Fruit fly (Drosophila melanogaster): ENCODE measurements around the gene CG9915.

CG9915 gene

DNA sequence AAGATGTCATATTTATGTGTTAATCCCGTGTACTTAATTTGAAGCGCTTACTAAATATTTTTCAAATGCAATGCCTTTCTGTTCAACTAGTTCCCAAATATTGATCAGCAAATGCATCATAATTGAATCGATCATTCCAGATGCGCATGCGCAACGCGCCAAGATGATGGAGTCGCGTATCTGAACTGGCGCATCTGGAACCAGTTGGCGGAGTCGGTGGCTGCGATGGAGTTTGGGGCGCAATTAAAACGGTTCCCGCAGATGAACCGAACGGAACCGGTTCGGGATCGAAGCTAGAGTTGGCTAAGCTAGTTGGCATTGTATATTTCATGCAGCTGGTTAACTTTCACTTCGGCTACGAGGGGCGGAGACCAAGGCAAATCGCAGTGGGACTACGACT is 12.5 kb upstream of the CG9915 start, which contains the start of gene CalpC (continued):
- TF ChIP-seq Max (GFP tag; optimal IDR thresholded peaks at IDR 0.05) (no peak), Dbx (GFP tag; IDR thresholded peaks at IDR 0.05) (no peak), aop (GFP tag; IDR thresholded peaks at IDR 0.05) (no peak), crol (GFP tag; IDR thresholded peaks at IDR 0.05) (no peak), CG18011 (GFP tag; optimal IDR thresholded peaks at IDR 0.05) (no peak), Atf3 (GFP tag; optimal IDR thresholded peaks at IDR 0.05) (no peak), CG10274 (GFP tag; optimal IDR thresholded peaks at IDR 0.05) (no peak)

DNA sequence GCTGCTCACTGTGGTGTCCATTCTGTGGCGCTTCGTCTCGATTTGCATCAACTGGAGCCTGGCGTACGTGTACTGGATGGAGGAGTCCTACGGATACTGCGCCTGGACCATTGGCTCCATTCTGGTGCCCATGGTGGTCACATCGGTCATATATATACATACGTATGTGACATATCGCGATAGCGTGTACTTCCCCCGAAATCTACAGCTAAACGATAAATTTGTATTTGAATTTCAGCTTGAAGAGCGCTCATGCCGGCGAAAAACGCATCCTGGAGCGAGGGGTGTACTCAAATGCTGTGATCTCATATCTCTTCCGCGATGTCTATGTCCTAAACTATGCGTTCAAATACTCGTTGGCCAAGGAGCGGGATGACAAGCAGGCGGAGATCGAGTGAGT is 10.6 kb upstream of the CG9915 start:
- no peak for TF ChIP-seq CG3163 (GFP tag; optimal IDR thresholded peaks at IDR 0.05)
- TF ChIP-seq ewg (GFP tag; optimal IDR thresholded peaks at IDR 0.05) = no peak
- TF ChIP-seq Hr51 (GFP tag; optimal IDR thresholded peaks at IDR 0.05) = no peak
- TF ChIP-seq CG5180 (GFP tag; optimal IDR thresholded peaks at IDR 0.05) = no peak
- TF ChIP-seq Eip74EF (GFP tag; optimal IDR thresholded peaks at IDR 0.05) = no peak
- TF ChIP-seq trem (tag; optimal IDR thresholded peaks at IDR 0.05) = no peak
- TF ChIP-seq jigr1 (GFP tag; IDR thresholded peaks at IDR 0.05) = no peak
- TF ChIP-seq CG10431 (GFP tag; optimal IDR thresholded peaks at IDR 0.05) = no peak
- no peak for TF ChIP-seq CG17361 (GFP tag; IDR thresholded peaks at IDR 0.05)
- no peak for TF ChIP-seq Asciz (GFP tag; optimal IDR thresholded peaks at IDR 0.05)
- TF ChIP-seq CG6175 (GFP tag; IDR thresholded peaks at IDR 0.05) = no peak
- TF ChIP-seq Med (GFP tag) = no peak
- no peak for TF ChIP-seq Max (GFP tag; optimal IDR thresholded peaks at IDR 0.05)
- no peak for TF ChIP-seq fd3F (GFP tag; optimal IDR thresholded peaks at IDR 0.05)
- TF ChIP-seq Six4 (GFP tag; optimal IDR thresholded peaks at IDR 0.05) = no peak
- no peak for TF ChIP-seq CG7928 (GFP tag; optimal IDR thresholded peaks at IDR 0.05)
- no peak for TF ChIP-seq ttk (GFP tag; IDR thresholded peaks at IDR 0.05)

DNA sequence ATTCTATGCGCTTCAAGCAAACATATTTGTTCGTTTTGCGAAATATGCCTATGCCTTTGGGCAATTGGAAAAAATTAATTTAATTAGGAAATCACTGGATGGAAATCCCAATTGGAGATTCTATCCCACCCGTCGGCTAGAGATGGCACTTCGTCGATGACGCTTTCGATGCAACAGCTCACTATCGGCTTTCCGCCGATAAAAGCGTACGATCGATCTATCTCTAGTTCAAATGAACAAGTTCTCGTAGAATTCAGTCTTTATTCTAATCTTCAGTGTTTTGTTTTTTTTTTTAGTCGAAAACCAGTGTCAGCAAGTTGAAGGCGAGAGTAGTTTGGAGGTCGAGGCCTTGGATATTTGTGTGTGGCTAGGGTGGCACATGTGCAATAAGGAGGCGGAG is 10.1 kb upstream of the CG9915 start, which contains the start of the genes CG9917 and CG32579:
CG9917 (minus strand) TSS at position 169 of the 400 bp plus-strand sequence.
CG32579 (plus strand) TSS at position 224 of the 400 bp plus-strand sequence.
- TF ChIP-seq Fer3 (tag; optimal IDR thresholded peaks at IDR 0.05) = no peak
- no peak for TF ChIP-seq CG9797 (GFP tag; optimal IDR thresholded peaks at IDR 0.05)
- peak; percentile 81 for TF ChIP-seq hb (GFP tag; IDR thresholded peaks at IDR 0.05; ENCODE audit: partially characterized antibody)
- TF ChIP-seq sob (GFP tag; IDR thresholded peaks at IDR 0.05) = no peak
- TF ChIP-seq BtbVII (GFP tag; optimal IDR thresholded peaks at IDR 0.05) = no peak
- TF ChIP-seq CG33213 (GFP tag; optimal IDR thresholded peaks at IDR 0.05) = peak; percentile 18
- peak; percentile 80 for TF ChIP-seq CG3995 (GFP tag; optimal IDR thresholded peaks at IDR 0.05)
- no peak for TF ChIP-seq CG11247 (GFP tag; IDR thresholded peaks at IDR 0.05)
- TF ChIP-seq so (GFP tag; IDR thresholded peaks at IDR 0.05) = no peak
- peak; percentile 67 for TF ChIP-seq pzg (GFP tag; optimal IDR thresholded peaks at IDR 0.05)
- peak; percentile 13 for TF ChIP-seq Fer1 (GFP tag; optimal IDR thresholded peaks at IDR 0.05)
- no peak for TF ChIP-seq lov (optimal IDR thresholded peaks at IDR 0.05)
- no peak for TF ChIP-seq lov (GFP tag; IDR thresholded peaks at IDR 0.05)
- TF ChIP-seq gce (GFP tag; IDR thresholded peaks at IDR 0.05) = no peak
- no peak for TF ChIP-seq lbe (GFP tag; optimal IDR thresholded peaks at IDR 0.05)
- no peak for TF ChIP-seq Ssrp (tag; optimal IDR thresholded peaks at IDR 0.05)
- TF ChIP-seq Poxn (GFP tag; IDR thresholded peaks at IDR 0.05) = no peak
- no peak for TF ChIP-seq CG12219 (GFP tag; optimal IDR thresholded peaks at IDR 0.05)
- peak; percentile 100 for TF ChIP-seq CG7745 (tag; optimal IDR thresholded peaks at IDR 0.05)
- no peak for TF ChIP-seq gsb-n (tag; optimal IDR thresholded peaks at IDR 0.05)
- TF ChIP-seq Hsf (GFP tag; optimal IDR thresholded peaks at IDR 0.05) = no peak
- peak; percentile 89; the same call in 2 of the 3 replicates for TF ChIP-seq Opbp (GFP tag; IDR thresholded peaks at IDR 0.05; ENCODE audit: partially characterized antibody)
- TF ChIP-seq CG4707 (GFP tag; optimal IDR thresholded peaks at IDR 0.05) = no peak
- no peak for TF ChIP-seq dmrt11E (tag; optimal IDR thresholded peaks at IDR 0.05)
- no peak for TF ChIP-seq CG32767 (GFP tag; IDR thresholded peaks at IDR 0.05)
- no peak for TF ChIP-seq CG4424 (GFP tag; optimal IDR thresholded peaks at IDR 0.05)
- TF ChIP-seq shn (GFP tag; optimal IDR thresholded peaks at IDR 0.05) = no peak

All from whole organism, embryonic.